Fruit fly (Drosophila melanogaster): ENCODE results near the gene Acbp2.
A peak's percentile ranks its signal among the peaks of the same experiment; 100 is the strongest.

Acbp2 gene

DNA sequence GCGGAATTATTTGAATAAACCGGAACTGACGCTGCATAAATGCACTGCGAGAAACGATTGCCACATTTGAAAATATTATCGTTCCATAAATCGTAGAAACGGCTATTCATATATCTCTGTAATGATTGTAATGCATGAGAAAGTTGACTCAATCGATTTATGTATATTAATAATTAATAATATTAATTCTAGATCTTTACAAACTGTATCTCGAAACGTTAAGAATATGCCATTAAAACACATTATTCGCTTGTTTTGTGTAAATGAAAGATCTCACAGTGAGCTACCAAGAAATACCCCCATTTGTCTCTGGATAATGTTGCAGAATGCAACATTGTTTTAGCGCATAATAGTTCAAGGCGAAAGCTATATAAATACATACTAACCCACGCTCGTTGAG is 18.2 kb downstream of the Acbp2 start (continued):
- TF ChIP-seq CG17186 (GFP tag; optimal IDR thresholded peaks at IDR 0.05) (no peak), Trl (optimal IDR thresholded peaks at IDR 0.05) (no peak), Trl (GFP tag; optimal IDR thresholded peaks at IDR 0.05) (no peak), row (GFP tag; IDR thresholded peaks at IDR 0.05) (peak; percentile 25; the same call in 1 of the 3 replicates), oc (tag; optimal IDR thresholded peaks at IDR 0.05) (no peak), Hsf (GFP tag; optimal IDR thresholded peaks at IDR 0.05) (no peak), Oli (tag; optimal IDR thresholded peaks at IDR 0.05) (peak; percentile 23), CG3163 (GFP tag; optimal IDR thresholded peaks at IDR 0.05) (no peak), dmrt11E (tag; optimal IDR thresholded peaks at IDR 0.05) (peak; percentile 47), gsb (GFP tag; IDR thresholded peaks at IDR 0.05) (no peak), CG8478 (optimal IDR thresholded peaks at IDR 0.05) (no peak), Usf (GFP tag; optimal IDR thresholded peaks at IDR 0.05) (no peak), Eip74EF (GFP tag; optimal IDR thresholded peaks at IDR 0.05) (peak in 1 of 2 experiments; percentile 17), CG11504 (tag; optimal IDR thresholded peaks at IDR 0.05) (peak; percentile 38), Ets65A (GFP tag) (peak; percentile 16), CG17829 (tag; optimal IDR thresholded peaks at IDR 0.05) (peak; percentile 4), CG31388 (GFP tag; optimal IDR thresholded peaks at IDR 0.05) (no peak), vvl (GFP tag; IDR thresholded peaks at IDR 0.05) (0 out of 2 replicates have a peak, but pooled peaks have one; percentile 18), CG15601 (tag; optimal IDR thresholded peaks at IDR 0.05) (peak; percentile 26), Sox102F (GFP tag; optimal IDR thresholded peaks at IDR 0.05) (peak; percentile 58), cad (GFP tag; optimal IDR thresholded peaks at IDR 0.05) (no peak), Nf-YA (GFP tag; IDR thresholded peaks at IDR 0.05) (no peak), CG17328 (GFP tag; IDR thresholded peaks at IDR 0.05) (0 out of 2 replicates have a peak, but pooled peaks have one; percentile 7), Med (GFP tag) (no peak), ci (GFP tag; IDR thresholded peaks at IDR 0.05) (peak; percentile 68; the same call in 1 of the 3 replicates), CG10321 (GFP tag; IDR thresholded peaks at IDR 0.05) (no peak)

DNA sequence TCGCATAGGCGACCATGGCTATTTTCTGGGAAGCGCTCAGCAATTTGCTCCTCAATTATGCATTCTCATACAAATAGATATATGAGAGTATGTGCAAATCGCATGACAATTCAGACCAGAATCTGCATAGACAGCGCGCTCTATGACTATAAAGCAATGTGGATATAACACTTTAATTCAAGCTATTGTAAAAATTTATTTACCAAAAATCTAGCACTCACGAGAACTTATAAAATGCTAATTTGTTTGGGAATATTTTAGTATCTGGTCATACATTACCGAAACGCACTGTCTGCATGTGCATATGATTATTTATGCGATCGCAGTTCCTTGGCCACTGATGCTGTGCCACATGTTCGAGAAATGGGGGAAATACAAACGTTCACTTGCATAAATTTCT is 19.2 kb downstream of the Acbp2 start:
- no peak for TF ChIP-seq pzg (GFP tag; optimal IDR thresholded peaks at IDR 0.05)
- no peak for TF ChIP-seq CG14710 (tag; optimal IDR thresholded peaks at IDR 0.05)
- peak; percentile 28; the same call in 1 of the 2 replicates for TF ChIP-seq HLH3B (GFP tag; IDR thresholded peaks at IDR 0.05)
- TF ChIP-seq nom (GFP tag; optimal IDR thresholded peaks at IDR 0.05), result peak; percentile 64
- no peak for TF ChIP-seq prd (optimal IDR thresholded peaks at IDR 0.05)
- peak; percentile 36; the same call in 1 of the 3 replicates for TF ChIP-seq prd (GFP tag; IDR thresholded peaks at IDR 0.05)
- no peak for TF ChIP-seq CG14014 (GFP tag; IDR thresholded peaks at IDR 0.05)
- no peak for TF ChIP-seq gfzf (GFP tag; optimal IDR thresholded peaks at IDR 0.05)
- TF ChIP-seq Sox102F (GFP tag; optimal IDR thresholded peaks at IDR 0.05), result peak; percentile 26
- peak; percentile 18; the same call in 1 of the 2 replicates for TF ChIP-seq CG17328 (GFP tag; IDR thresholded peaks at IDR 0.05)
- peak; percentile 48; the same call in 1 of the 2 replicates for TF ChIP-seq vvl (GFP tag; IDR thresholded peaks at IDR 0.05)
- peak; percentile 67 for TF ChIP-seq sens (GFP tag)
- peak; percentile 3 for TF ChIP-seq fd96Cb (tag; optimal IDR thresholded peaks at IDR 0.05)
- TF ChIP-seq tna (GFP tag; IDR thresholded peaks at IDR 0.05; ENCODE audit: partially characterized antibody), result no peak
- peak; percentile 18 for TF ChIP-seq CG2712 (tag; optimal IDR thresholded peaks at IDR 0.05)
- TF ChIP-seq Med (GFP tag), result peak; percentile 50
- TF ChIP-seq CG11504 (tag; optimal IDR thresholded peaks at IDR 0.05), result peak; percentile 14
- TF ChIP-seq Blimp-1 (GFP tag; optimal IDR thresholded peaks at IDR 0.05), result peak; percentile 0
- 0 out of 3 replicates have a peak, but pooled peaks have one; percentile 28 for TF ChIP-seq CG11695 (GFP tag; IDR thresholded peaks at IDR 0.05)
- 0 out of 2 replicates have a peak, but pooled peaks have one; percentile 40 for TF ChIP-seq CG6689 (GFP tag; IDR thresholded peaks at IDR 0.05)
- peak; percentile 89 for TF ChIP-seq Drgx (GFP tag; IDR thresholded peaks at IDR 0.05)
- TF ChIP-seq ranshi (GFP tag; IDR thresholded peaks at IDR 0.05), result peak; percentile 21; the same call in 1 of the 2 replicates
- no peak for TF ChIP-seq CG32767 (GFP tag; IDR thresholded peaks at IDR 0.05)
- peak; percentile 35 to 41 for TF ChIP-seq bsh (GFP tag; optimal IDR thresholded peaks at IDR 0.05)
- TF ChIP-seq CG10979 (tag; optimal IDR thresholded peaks at IDR 0.05), result peak; percentile 12
- peak; percentile 9 for TF ChIP-seq CG18262 (tag; optimal IDR thresholded peaks at IDR 0.05)
